Fruit fly (Drosophila melanogaster): ENCODE results near the gene CG43392.

DNA sequence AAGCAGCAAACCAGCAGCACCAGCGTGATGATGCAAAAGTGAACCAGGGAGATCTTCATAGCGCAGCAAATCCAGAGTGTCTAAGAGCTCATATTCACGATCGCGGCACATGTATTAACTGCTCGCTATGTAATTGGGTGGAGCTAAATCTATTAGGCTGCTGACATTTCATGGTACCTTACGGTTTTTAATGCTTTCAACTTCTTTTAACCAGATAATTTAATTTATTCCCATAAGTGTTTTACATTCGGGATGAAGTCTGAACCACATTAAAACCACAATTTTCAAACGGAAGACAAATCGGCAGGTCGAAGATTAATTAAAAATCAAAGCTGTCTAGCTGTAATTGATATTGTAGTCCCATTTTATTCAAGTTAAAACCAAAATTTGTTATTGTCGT lies at the start of gene CG43392:
- TF ChIP-seq CTCF (optimal IDR thresholded peaks at IDR 0.05) (no peak), CG8478 (optimal IDR thresholded peaks at IDR 0.05) (no peak)
